Worm (Caenorhabditis elegans): Measurements from ENCODE around the gene tag-123.

DNA sequence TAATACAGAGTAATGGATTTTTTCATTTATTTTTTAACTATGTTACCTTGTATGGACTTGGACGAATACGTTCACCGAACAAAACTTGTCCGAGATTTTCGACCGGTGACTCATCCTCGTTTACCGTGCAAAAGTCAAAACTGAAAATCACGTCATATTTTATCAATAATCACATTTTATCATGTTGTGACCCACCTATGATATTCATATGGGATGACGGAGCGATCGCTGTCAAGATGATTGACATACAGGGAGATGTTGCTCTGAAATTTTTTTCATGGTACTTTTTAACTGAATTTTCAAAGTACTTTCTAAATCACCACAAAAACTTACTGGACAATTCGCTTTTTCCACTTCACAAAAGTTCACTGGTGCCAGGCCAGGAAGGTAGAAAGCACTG lies 261 bp downstream of the tag-123 start:
- TF ChIP-seq ccch-3 (GFP tag; optimal IDR thresholded peaks at IDR 0.05): no peak
- no peak for TF ChIP-seq madf-6 (GFP tag; IDR thresholded peaks at IDR 0.05)
- TF ChIP-seq ztf-26 (tag; optimal IDR thresholded peaks at IDR 0.05): no peak
- TF ChIP-seq pha-4 (tag; optimal IDR thresholded peaks at IDR 0.05): no peak
- TF ChIP-seq T26A5.8 (tag; optimal IDR thresholded peaks at IDR 0.05): no peak
- TF ChIP-seq him-1 (tag; optimal IDR thresholded peaks at IDR 0.05): no peak
- no peak for TF ChIP-seq K11D2.4 (GFP tag; IDR thresholded peaks at IDR 0.05)
- TF ChIP-seq F49E8.2 (tag; optimal IDR thresholded peaks at IDR 0.05; ENCODE audit: insufficient read depth): no peak
- no peak for TF ChIP-seq F55B11.4 (tag; optimal IDR thresholded peaks at IDR 0.05; ENCODE audit: borderline replicate concordance, insufficient read depth)
